Worm (Caenorhabditis elegans): ENCODE data around the gene glb-20.

- TF ChIP-seq ref-1 (GFP tag; conservative IDR thresholded peaks at IDR 0.05) (no peak), klf-2 (GFP tag; conservative IDR thresholded peaks at IDR 0.05) (no peak), flt-1 (GFP tag; IDR thresholded peaks at IDR 0.05) (peak; percentile 19; the same call in 1 of the 2 replicates), cog-1 (tag; optimal IDR thresholded peaks at IDR 0.05) (no peak), ztf-29 (GFP tag; IDR thresholded peaks at IDR 0.05) (no peak), med-1 (GFP tag; optimal IDR thresholded peaks at IDR 0.05; ENCODE audit: insufficient read depth) (no peak), T22C8.4 (GFP tag; IDR thresholded peaks at IDR 0.05) (no peak)
Observed at ce11 chrX:13503839-13504238, 52.1 kb downstream of the glb-20 start.

All from whole organism, midembryonic.